Fruit fly (Drosophila melanogaster): ENCODE measurements around the gene milt.

DNA sequence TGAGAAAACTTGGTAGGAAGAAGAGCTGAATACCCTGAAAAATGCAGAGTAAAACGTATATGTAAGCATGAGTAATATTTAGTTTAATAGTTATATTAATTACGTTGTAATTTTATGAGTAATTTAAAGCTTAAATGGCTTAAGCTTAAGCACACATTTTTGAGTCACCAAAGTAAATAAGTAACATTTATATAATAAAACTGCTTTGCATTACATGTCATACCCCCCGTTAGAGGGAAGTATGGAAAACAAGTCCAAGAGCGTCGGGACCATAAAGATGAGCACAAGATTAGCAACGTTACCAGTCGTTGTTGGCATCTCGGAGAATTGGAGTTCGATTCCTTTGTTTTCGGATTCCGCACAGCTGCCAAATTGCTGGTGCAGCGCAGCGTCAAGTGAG lies 56.7 kb downstream of the milt start:
- TF ChIP-seq HmgZ (tag; optimal IDR thresholded peaks at IDR 0.05) (no peak), gce (GFP tag; IDR thresholded peaks at IDR 0.05) (no peak), da (GFP tag; optimal IDR thresholded peaks at IDR 0.05) (no peak), Xbp1 (GFP tag; optimal IDR thresholded peaks at IDR 0.05) (no peak), B-H2 (GFP tag; optimal IDR thresholded peaks at IDR 0.05) (no peak), ERR (GFP tag; optimal IDR thresholded peaks at IDR 0.05) (no peak), Hr78 (GFP tag; optimal IDR thresholded peaks at IDR 0.05) (no peak), oc (tag; optimal IDR thresholded peaks at IDR 0.05) (no peak), CG17186 (GFP tag; optimal IDR thresholded peaks at IDR 0.05) (no peak), eyg (GFP tag; optimal IDR thresholded peaks at IDR 0.05) (no peak), CG13894 (tag; optimal IDR thresholded peaks at IDR 0.05) (no peak), cato (GFP tag; optimal IDR thresholded peaks at IDR 0.05; ENCODE audit: borderline replicate concordance) (no peak)
